Worm (Caenorhabditis elegans): ENCODE results near the gene C06E4.5.

The C06E4.5 gene

ce11 chrIV:7219398-7220087 is 35.2 kb upstream of the C06E4.5 start, which contains the start of the genes glb-23 and R13A1.1:
Gene glb-23 (minus strand): TSS chrIV:7219498.
Gene R13A1.1 (plus strand): TSS chrIV:7220037.
- TF ChIP-seq mdl-1 (tag; optimal IDR thresholded peaks at IDR 0.05) = no peak
- TF ChIP-seq ceh-28 (tag; optimal IDR thresholded peaks at IDR 0.05) = no peak
- no peak for TF ChIP-seq aly-2 (tag; optimal IDR thresholded peaks at IDR 0.05)
- TF ChIP-seq nhr-76 (tag; optimal IDR thresholded peaks at IDR 0.05) = no peak

- TF ChIP-seq fkh-10 (GFP tag; optimal IDR thresholded peaks at IDR 0.05) (peak; percentile 18), tbx-2 (tag; optimal IDR thresholded peaks at IDR 0.05) (no peak)
These were observed 32.7 kb upstream of the C06E4.5 start for ce11 chrIV:7222088-7222487.

- TF ChIP-seq nhr-25 (tag; optimal IDR thresholded peaks at IDR 0.05) (no peak), ztf-4 (tag; optimal IDR thresholded peaks at IDR 0.05) (no peak), nhr-237 (tag; optimal IDR thresholded peaks at IDR 0.05) (no peak), mdl-1 (tag; optimal IDR thresholded peaks at IDR 0.05) (no peak), mml-1 (tag; optimal IDR thresholded peaks at IDR 0.05) (no peak), skn-1 (tag; optimal IDR thresholded peaks at IDR 0.05) (no peak), ztf-11 (tag; optimal IDR thresholded peaks at IDR 0.05) (no peak), nhr-11 (tag; optimal IDR thresholded peaks at IDR 0.05) (no peak), nhr-77 (tag; optimal IDR thresholded peaks at IDR 0.05) (no peak), unc-39 (tag; optimal IDR thresholded peaks at IDR 0.05) (no peak), jun-1 (tag; optimal IDR thresholded peaks at IDR 0.05) (no peak), sea-2 (GFP tag; optimal IDR thresholded peaks at IDR 0.05) (no peak), daf-12 (tag; optimal IDR thresholded peaks at IDR 0.05) (no peak), nhr-76 (tag; optimal IDR thresholded peaks at IDR 0.05) (no peak), ceh-82 (tag; optimal IDR thresholded peaks at IDR 0.05) (no peak), ama-1 (optimal IDR thresholded peaks at IDR 0.05) (no peak)
These were observed 27.7 kb upstream of the C06E4.5 start, which contains the start of gene R13A1.10 for ce11 chrIV:7227072-7227471. Gene R13A1.10 (minus strand): TSS chrIV:7227172.

- TF ChIP-seq jun-1 (tag; optimal IDR thresholded peaks at IDR 0.05) = no peak
- no peak for TF ChIP-seq fos-1 (tag; optimal IDR thresholded peaks at IDR 0.05)
- no peak for TF ChIP-seq ceh-9 (tag; optimal IDR thresholded peaks at IDR 0.05)
- TF ChIP-seq nhr-43 (tag; optimal IDR thresholded peaks at IDR 0.05; ENCODE audit: poor library complexity, severe bottlenecking) = no peak
- no peak for TF ChIP-seq R02D3.7 (tag; optimal IDR thresholded peaks at IDR 0.05)
- no peak for TF ChIP-seq ceh-28 (tag; optimal IDR thresholded peaks at IDR 0.05)
These were observed 26.6 kb upstream of the C06E4.5 start, which contains the start of gene D2024.5 for ce11 chrIV:7228208-7228607. Gene D2024.5 (minus strand): TSS chrIV:7228308.

ce11 chrIV:7230198-7230597 is 24.6 kb upstream of the C06E4.5 start, which contains the start of gene cap-1:
Gene cap-1 (minus strand): TSS chrIV:7230223.
- peak; percentile 35 for TF ChIP-seq ceh-82 (tag; optimal IDR thresholded peaks at IDR 0.05)
- TF ChIP-seq nhr-12 (tag; optimal IDR thresholded peaks at IDR 0.05) = no peak
- no peak for TF ChIP-seq tbx-2 (tag; optimal IDR thresholded peaks at IDR 0.05)
- TF ChIP-seq fkh-10 (GFP tag; optimal IDR thresholded peaks at IDR 0.05) = no peak
- TF ChIP-seq egl-27 (tag; optimal IDR thresholded peaks at IDR 0.05) = no peak
- TF ChIP-seq mdl-1 (tag; optimal IDR thresholded peaks at IDR 0.05) = no peak
- TF ChIP-seq nhr-23 (tag; optimal IDR thresholded peaks at IDR 0.05) = peak; percentile 82
- peak; percentile 28 for TF ChIP-seq jun-1 (tag; optimal IDR thresholded peaks at IDR 0.05)
- peak; percentile 72 for TF ChIP-seq hmg-11 (tag; optimal IDR thresholded peaks at IDR 0.05)
- no peak for TF ChIP-seq skn-1 (tag; optimal IDR thresholded peaks at IDR 0.05)
- TF ChIP-seq fos-1 (tag; optimal IDR thresholded peaks at IDR 0.05) = peak; percentile 50
- TF ChIP-seq elt-1 (tag; optimal IDR thresholded peaks at IDR 0.05) = no peak
- TF ChIP-seq elt-3 (tag; optimal IDR thresholded peaks at IDR 0.05) = no peak
- TF ChIP-seq R02D3.7 (tag; optimal IDR thresholded peaks at IDR 0.05) = no peak
- peak; percentile 44 for TF ChIP-seq nhr-25 (tag; optimal IDR thresholded peaks at IDR 0.05)
- TF ChIP-seq sea-2 (GFP tag; optimal IDR thresholded peaks at IDR 0.05) = no peak
- peak; percentile 92 for TF ChIP-seq pha-4 (tag; optimal IDR thresholded peaks at IDR 0.05)
- peak; percentile 68 for TF ChIP-seq nfya-1 (tag; optimal IDR thresholded peaks at IDR 0.05; ENCODE audit: insufficient read depth)
- TF ChIP-seq mml-1 (tag; optimal IDR thresholded peaks at IDR 0.05) = no peak
- peak; percentile 33 for TF ChIP-seq elt-2 (tag; optimal IDR thresholded peaks at IDR 0.05)
- TF ChIP-seq pqm-1 (tag; optimal IDR thresholded peaks at IDR 0.05) = peak; percentile 53
- no peak for TF ChIP-seq ama-1 (optimal IDR thresholded peaks at IDR 0.05)
- TF ChIP-seq ceh-16 (tag; optimal IDR thresholded peaks at IDR 0.05) = no peak
- TF ChIP-seq lin-15B (tag; optimal IDR thresholded peaks at IDR 0.05) = peak; percentile 88
- no peak for TF ChIP-seq ztf-11 (tag; optimal IDR thresholded peaks at IDR 0.05)
- TF ChIP-seq ztf-4 (tag; optimal IDR thresholded peaks at IDR 0.05) = no peak
- TF ChIP-seq daf-12 (tag; optimal IDR thresholded peaks at IDR 0.05) = no peak
- TF ChIP-seq aly-2 (tag; optimal IDR thresholded peaks at IDR 0.05) = no peak
- no peak for TF ChIP-seq nhr-28 (tag; optimal IDR thresholded peaks at IDR 0.05)
- no peak for TF ChIP-seq eor-1 (tag; optimal IDR thresholded peaks at IDR 0.05)
- no peak for TF ChIP-seq nhr-76 (tag; optimal IDR thresholded peaks at IDR 0.05)
- TF ChIP-seq unc-39 (tag; optimal IDR thresholded peaks at IDR 0.05) = no peak
- no peak for TF ChIP-seq zag-1 (tag; optimal IDR thresholded peaks at IDR 0.05)
- TF ChIP-seq nhr-43 (tag; optimal IDR thresholded peaks at IDR 0.05; ENCODE audit: poor library complexity, severe bottlenecking) = no peak
- TF ChIP-seq snpc-4 (tag; optimal IDR thresholded peaks at IDR 0.05) = peak; percentile 80
- no peak for TF ChIP-seq fkh-2 (tag; optimal IDR thresholded peaks at IDR 0.05)
- TF ChIP-seq ceh-28 (tag; optimal IDR thresholded peaks at IDR 0.05) = peak; percentile 73

Data from whole organism, L3 larva.